Fruit fly (Drosophila melanogaster) whole organism, adult: ENCODE results near the gene CG13639.

Experiments
- CG12768 ChIP-seq: fragments of 200-800 bp; sonication (Bioruptor generic); optimal IDR thresholded peaks from 2 replicates; lab custom pipeline; 2017; ENCODE audit warnings: missing biosample characterization, missing genetic modification characterization, mild to moderate bottlenecking, moderate library complexity, missing genetic modification reagents
- CG33017 ChIP-seq: fragments of 200-800 bp; sonication (Bioruptor generic); optimal IDR thresholded peaks from 2 replicates; lab custom pipeline; 2018; ENCODE audit warnings: missing biosample characterization, mild to moderate bottlenecking, missing genetic modification characterization, moderate library complexity
- CG5204 ChIP-seq: fragments of 200-800 bp; sonication (Bioruptor generic); optimal IDR thresholded peaks from 2 replicates; lab custom pipeline; 2016; ENCODE audit warnings: missing biosample characterization, missing genetic modification characterization
- cic ChIP-seq: fragments of 200-800 bp; sonication (Bioruptor generic); optimal IDR thresholded peaks from 2 replicates; lab custom pipeline; 2017; ENCODE audit warnings: missing biosample characterization, mild to moderate bottlenecking, missing genetic modification characterization, moderate library complexity
- cnc ChIP-seq, 2 experiments: fragments of >200 bp; optimal IDR thresholded peaks; 2 replicates each; lab custom pipeline; 2017
- kay ChIP-seq: fragments of 200-800 bp; sonication (Bioruptor generic); peaks from one replicate; lab custom pipeline; 2016; ENCODE audit warnings: missing biosample characterization, missing genetic modification characterization, borderline replicate concordance
- ovo ChIP-seq: fragments of 200-800 bp; sonication (Bioruptor generic); optimal IDR thresholded peaks from 2 replicates; lab custom pipeline; 2016; ENCODE audit warnings: missing biosample characterization, missing genetic modification characterization
- pad ChIP-seq: fragments of 200-800 bp; sonication (Bioruptor generic); optimal IDR thresholded peaks from 3 replicates; lab custom pipeline; 2017; ENCODE audit warnings: missing biosample characterization, missing genetic modification characterization, mild to moderate bottlenecking, moderate library complexity, missing genetic modification reagents
- tj ChIP-seq: fragments of 200-800 bp; sonication (Bioruptor generic); optimal IDR thresholded peaks from 3 replicates; lab custom pipeline; 2017; ENCODE audit warnings: missing biosample characterization, mild to moderate bottlenecking, missing genetic modification characterization, moderate library complexity
- toe ChIP-seq: fragments of 200-800 bp; sonication (Bioruptor generic); optimal IDR thresholded peaks from 2 replicates; lab custom pipeline; 2016; ENCODE audit warnings: missing biosample characterization, missing genetic modification characterization

- no peak for TF ChIP-seq toe
- TF ChIP-seq tj = no peak
- no peak for TF ChIP-seq cic
- TF ChIP-seq cnc (optimal IDR thresholded peaks at IDR 0.05; lab: Kevin White, UChicago) = no peak
- no peak for TF ChIP-seq CG33017 (tag; lab: Kevin White, UChicago)
- TF ChIP-seq CG5204 (GFP tag; lab: Kevin White, UChicago) = no peak
- TF ChIP-seq pad (GFP tag; lab: Kevin White, UChicago) = no peak
- TF ChIP-seq kay (GFP tag; lab: Kevin White, UChicago) = no peak
- no peak for TF ChIP-seq ovo (GFP tag; lab: Kevin White, UChicago)
- no peak for TF ChIP-seq CG12768 (GFP tag; lab: Kevin White, UChicago)
Measured at dm6 chr3R:24845148-24845547, 15.0 kb downstream of the CG13639 start.
